Worm (Caenorhabditis elegans): Measurements from ENCODE around the gene M02H5.8.

DNA sequence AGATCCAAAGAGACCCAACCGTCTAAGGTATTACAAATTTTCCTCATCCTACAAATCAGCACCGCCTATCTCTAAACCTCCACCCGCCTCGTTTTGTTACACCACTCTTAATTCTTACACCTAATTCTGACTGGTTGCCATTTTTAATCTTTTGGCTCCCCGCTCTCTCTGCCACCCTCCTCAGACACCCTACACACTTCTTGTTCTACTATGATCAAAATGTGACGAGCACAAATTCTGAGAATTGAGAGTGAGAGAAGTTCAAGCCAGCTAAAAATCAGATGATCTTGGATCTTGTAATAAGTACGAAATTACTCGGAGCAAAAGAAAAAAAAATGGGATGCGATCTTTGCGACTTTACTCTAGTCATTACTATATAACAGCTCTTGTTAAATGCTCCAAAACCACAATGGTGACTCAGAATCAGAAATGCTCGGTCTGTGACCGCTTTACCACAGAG, 45.5 kb upstream of the M02H5.8 start, which contains the start of gene nhr-252:
- TF ChIP-seq ztf-23 (GFP tag; IDR thresholded peaks at IDR 0.05) (no peak), ztf-29 (GFP tag; IDR thresholded peaks at IDR 0.05) (no peak), cog-1 (tag; optimal IDR thresholded peaks at IDR 0.05) (no peak), ref-1 (GFP tag; conservative IDR thresholded peaks at IDR 0.05) (no peak), tab-1 (GFP tag; IDR thresholded peaks at IDR 0.05) (no peak), klf-2 (GFP tag; conservative IDR thresholded peaks at IDR 0.05) (no peak), med-1 (GFP tag; optimal IDR thresholded peaks at IDR 0.05; ENCODE audit: insufficient read depth) (no peak), T22C8.4 (GFP tag; IDR thresholded peaks at IDR 0.05) (no peak), flt-1 (GFP tag; IDR thresholded peaks at IDR 0.05) (no peak)
